Worm (Caenorhabditis elegans): ENCODE results near the gene coq-6.

DNA sequence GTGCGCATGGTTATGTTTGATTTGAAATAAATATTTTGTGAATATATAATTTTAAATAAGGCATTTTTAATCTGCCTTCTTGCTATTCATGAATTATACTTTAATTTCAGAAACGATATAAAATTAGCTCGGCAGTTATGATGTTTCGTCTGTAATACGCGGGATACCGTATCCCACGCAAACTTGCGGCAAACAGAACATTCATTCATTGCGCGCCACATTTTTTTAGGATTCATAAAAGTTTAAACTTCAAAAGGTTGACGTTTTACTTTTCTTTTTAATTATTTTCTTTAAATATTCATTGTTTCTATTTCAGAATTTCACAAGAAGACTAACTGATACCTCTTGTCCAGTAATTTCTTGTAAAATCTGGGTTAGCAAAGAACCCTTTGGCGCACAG lies 13.7 kb upstream of the coq-6 start, which contains the start of gene tag-153:
- TF ChIP-seq mxl-1 (tag; optimal IDR thresholded peaks at IDR 0.05) = no peak
- TF ChIP-seq akir-1 (GFP tag; optimal IDR thresholded peaks at IDR 0.05) = no peak
- TF ChIP-seq ZK185.1 (tag; optimal IDR thresholded peaks at IDR 0.05; ENCODE audit: poor library complexity, severe bottlenecking) = no peak
- TF ChIP-seq D2030.7 (GFP tag; IDR thresholded peaks at IDR 0.05) = no peak
